Worm (Caenorhabditis elegans): ENCODE data around the gene clp-6.

DNA sequence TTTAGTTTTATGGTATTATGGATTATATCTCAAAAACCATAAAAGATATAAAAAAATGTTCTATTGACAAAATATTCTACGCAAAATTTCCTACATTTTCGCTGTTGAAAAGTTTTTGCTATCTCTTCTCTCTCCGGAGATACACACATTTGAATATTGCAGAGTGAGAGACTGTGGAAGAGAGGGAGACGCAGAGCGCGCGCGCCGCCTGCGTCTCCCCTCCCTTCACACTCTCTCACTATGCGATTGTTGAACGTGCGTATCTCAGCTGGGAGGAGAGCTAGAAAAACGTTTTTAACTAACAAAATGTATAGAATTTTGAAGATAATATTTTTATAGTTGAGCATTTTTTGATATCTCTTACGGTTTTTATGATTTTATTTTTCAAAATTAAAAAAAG is 34.3 kb upstream of the clp-6 start:
- no peak for TF ChIP-seq zfh-2 (GFP tag; conservative IDR thresholded peaks at IDR 0.05)
- no peak for TF ChIP-seq snpc-4 (GFP tag; optimal IDR thresholded peaks at IDR 0.05)
- no peak for TF ChIP-seq snpc-4 (tag; optimal IDR thresholded peaks at IDR 0.05)
- TF ChIP-seq F49E8.2 (tag; optimal IDR thresholded peaks at IDR 0.05; ENCODE audit: insufficient read depth) = no peak
- no peak for TF ChIP-seq ets-4 (GFP tag; optimal IDR thresholded peaks at IDR 0.05)
- no peak for TF ChIP-seq attf-6 (GFP tag; IDR thresholded peaks at IDR 0.05)
- no peak for TF ChIP-seq unc-62 (GFP tag; optimal IDR thresholded peaks at IDR 0.05)
- TF ChIP-seq F10E7.11 (tag; optimal IDR thresholded peaks at IDR 0.05) = no peak
- no peak for TF ChIP-seq xnd-1 (tag; optimal IDR thresholded peaks at IDR 0.05)
- no peak for TF ChIP-seq akir-1 (GFP tag; optimal IDR thresholded peaks at IDR 0.05)
- no peak for TF ChIP-seq madf-10 (tag; optimal IDR thresholded peaks at IDR 0.05)
- no peak for TF ChIP-seq lin-35 (GFP tag; optimal IDR thresholded peaks at IDR 0.05)
- no peak for TF ChIP-seq Y53G8AR.9 (GFP tag; conservative IDR thresholded peaks at IDR 0.05)
- no peak for TF ChIP-seq ceh-58 (GFP tag; IDR thresholded peaks at IDR 0.05)
- TF ChIP-seq ama-1 (optimal IDR thresholded peaks at IDR 0.05) = no peak
- TF ChIP-seq ama-1 (GFP tag; optimal IDR thresholded peaks at IDR 0.05) = no peak
